Worm (Caenorhabditis elegans) whole organism, late embryonic: Measurements from ENCODE around the gene clec-122.

ENCODE experiments used
- ama-1 ChIP-seq: fragments of 150-350 bp; optimal IDR thresholded peaks from 2 replicates; lab custom pipeline; 2014
- elt-2 ChIP-seq: sonication (generic microtip); optimal IDR thresholded peaks from 2 replicates; lab custom pipeline; 2016; ENCODE audit warnings: missing genetic modification reagents, missing genetic modification characterization, missing compliant biosample characterization
- fkh-10 ChIP-seq: fragments of 150-350 bp; optimal IDR thresholded peaks from 2 replicates; lab custom pipeline; 2014; ENCODE audit warnings: missing biosample characterization, missing genetic modification reagents, missing genetic modification characterization
- fkh-6 ChIP-seq: sonication (generic microtip); optimal IDR thresholded peaks from 2 replicates; lab custom pipeline; 2016; ENCODE audit warnings: missing genetic modification characterization, missing compliant biosample characterization
- nfya-1 ChIP-seq: sonication (generic microtip); optimal IDR thresholded peaks from 2 replicates; lab custom pipeline; 2017; ENCODE audit warnings: missing genetic modification characterization, mild to moderate bottlenecking, missing compliant biosample characterization, antibody characterized with exemption, moderate library complexity
- pag-3 ChIP-seq: sonication (generic microtip); optimal IDR thresholded peaks from 2 replicates; lab custom pipeline; 2016; ENCODE audit warnings: missing compliant biosample characterization, missing genetic modification characterization, borderline replicate concordance

- TF ChIP-seq pag-3 (tag; lab: Kevin White, UChicago) (no peak), elt-2 (tag; lab: Kevin White, UChicago) (no peak), ama-1 (lab: Kevin White, UChicago) (no peak), fkh-6 (tag; lab: Kevin White, UChicago) (no peak), fkh-10 (GFP tag; lab: Kevin White, UChicago) (no peak), nfya-1 (tag; lab: Kevin White, UChicago) (no peak)
These were observed 7.4 kb downstream of the clec-122 start for ce11 chrII:3113289-3113688.
